Fruit fly (Drosophila melanogaster) whole organism, prepupa: ENCODE results near the gene Z600.

Source experiments
- CG3032 ChIP-seq: fragments of 200-800 bp; optimal IDR thresholded peaks from 2 replicates; lab custom pipeline; 2019; ENCODE audit warnings: missing biosample characterization, mild to moderate bottlenecking, missing genetic modification characterization, moderate library complexity
- Met ChIP-seq: fragments of 200-800 bp; sonication (Bioruptor generic); optimal IDR thresholded peaks from 3 replicates; lab custom pipeline; 2016; ENCODE audit warnings: missing biosample characterization, missing genetic modification characterization
- dsx ChIP-seq: fragments of 200-800 bp; optimal IDR thresholded peaks from 3 replicates; lab custom pipeline; 2019; ENCODE audit warnings: missing biosample characterization, mild to moderate bottlenecking, missing genetic modification characterization, moderate library complexity; ENCODE audit not compliant: poor library complexity, severe bottlenecking
- pdm3 ChIP-seq: fragments of 200-800 bp; sonication (Bioruptor generic); optimal IDR thresholded peaks from 3 replicates; lab custom pipeline; 2016; ENCODE audit warnings: missing biosample characterization, missing genetic modification characterization
- topi ChIP-seq: fragments of 200-800 bp; sonication (Bioruptor generic); optimal IDR thresholded peaks from 3 replicates; lab custom pipeline; 2016; ENCODE audit warnings: missing biosample characterization, missing genetic modification characterization

DNA sequence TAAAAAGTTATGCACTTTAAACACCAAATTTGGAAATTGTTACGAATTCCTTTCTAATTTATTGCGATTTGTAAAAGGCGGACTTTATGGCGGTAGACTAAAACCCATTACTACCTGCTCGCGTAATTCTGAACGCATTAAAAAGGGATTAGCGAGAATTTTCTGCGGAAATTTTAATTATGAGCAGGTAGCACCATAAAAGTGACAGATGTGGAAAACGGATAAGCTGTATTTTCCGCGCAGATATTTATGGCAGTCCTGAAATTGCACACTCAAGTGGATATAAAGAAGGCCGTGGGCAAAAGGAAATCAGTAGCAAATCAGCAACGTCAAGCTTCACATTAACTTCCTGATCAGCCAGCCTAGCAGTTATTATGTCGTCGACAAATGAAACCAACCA lies at the start of gene Z600:
- TF ChIP-seq dsx (GFP tag; lab: Kevin White, UChicago), result no peak
- TF ChIP-seq Met, result no peak
- no peak for TF ChIP-seq CG3032 (tag; lab: Kevin White, UChicago)
- no peak for TF ChIP-seq topi (GFP tag; lab: Kevin White, UChicago)
- no peak for TF ChIP-seq pdm3 (GFP tag; lab: Kevin White, UChicago)
